Worm (Caenorhabditis elegans) whole organism, late embryonic: ENCODE data around the gene cee-1.
A peak's percentile ranks its signal among the peaks of the same experiment; 100 is the strongest.

Source experiments
- C08G9.2 ChIP-seq: sonication (generic microtip); optimal IDR thresholded peaks from 2 replicates; lab custom pipeline; 2016; ENCODE audit warnings: mild to moderate bottlenecking, missing genetic modification characterization, moderate library complexity, missing compliant biosample characterization
- C38D4.7 ChIP-seq: fragments of 200-800 bp; sonication (Bioruptor generic); optimal IDR thresholded peaks from 2 replicates; lab custom pipeline; 2018; ENCODE audit warnings: mild to moderate bottlenecking, missing genetic modification characterization, moderate library complexity, missing compliant biosample characterization
- K02D7.2 ChIP-seq: sonication (generic microtip); optimal IDR thresholded peaks from 2 replicates; lab custom pipeline; 2017; ENCODE audit warnings: mild to moderate bottlenecking, missing genetic modification characterization, missing compliant biosample characterization
- T23F11.4 ChIP-seq: fragments of 200-800 bp; sonication (Bioruptor generic); optimal IDR thresholded peaks from 2 replicates; lab custom pipeline; 2018; ENCODE audit warnings: mild to moderate bottlenecking, missing genetic modification characterization, missing compliant biosample characterization
- Y22D7AL.16 ChIP-seq: sonication (generic microtip); optimal IDR thresholded peaks from 2 replicates; lab custom pipeline; 2016; ENCODE audit warnings: missing genetic modification characterization, missing compliant biosample characterization
- ahr-1 ChIP-seq: sonication (generic microtip); optimal IDR thresholded peaks from 2 replicates; lab custom pipeline; 2016; ENCODE audit warnings: missing genetic modification characterization, missing compliant biosample characterization
- ama-1 ChIP-seq: fragments of 150-350 bp; optimal IDR thresholded peaks from 2 replicates; lab custom pipeline; 2014
- ceh-14 ChIP-seq: sonication (generic microtip); optimal IDR thresholded peaks from 2 replicates; lab custom pipeline; 2016; ENCODE audit warnings: missing genotype, missing genetic modification characterization, missing compliant biosample characterization
- ceh-18 ChIP-seq: sonication (generic microtip); optimal IDR thresholded peaks from 2 replicates; lab custom pipeline; 2016; ENCODE audit warnings: missing genetic modification characterization, missing compliant biosample characterization
- ceh-2 ChIP-seq: sonication (generic microtip); optimal IDR thresholded peaks from 2 replicates; lab custom pipeline; 2016; ENCODE audit warnings: missing genotype, missing genetic modification characterization, missing compliant biosample characterization
- ceh-22 ChIP-seq: sonication (generic microtip); optimal IDR thresholded peaks from 2 replicates; lab custom pipeline; 2017; ENCODE audit warnings: missing biosample characterization, missing genetic modification characterization
- ceh-24 ChIP-seq: sonication (generic microtip); optimal IDR thresholded peaks from 2 replicates; lab custom pipeline; 2016; ENCODE audit warnings: mild to moderate bottlenecking, missing genetic modification characterization, missing compliant biosample characterization
- ceh-30 ChIP-seq: fragments of 150-350 bp; optimal IDR thresholded peaks from 2 replicates; lab custom pipeline; 2014; ENCODE audit warnings: missing biosample characterization, missing genetic modification characterization
- ceh-34 ChIP-seq: sonication (generic microtip); optimal IDR thresholded peaks from 2 replicates; lab custom pipeline; 2016; ENCODE audit warnings: mild to moderate bottlenecking, missing genetic modification characterization, missing compliant biosample characterization
- ceh-45 ChIP-seq: fragments of 200-800 bp; sonication (Bioruptor generic); IDR thresholded peaks from 2 replicates; pipeline ENCODE4 v1.3.6; 2022; ENCODE audit warnings: missing genetic modification reagents, missing genetic modification characterization, missing compliant biosample characterization
- ceh-9 ChIP-seq: sonication (generic microtip); optimal IDR thresholded peaks from 2 replicates; lab custom pipeline; 2016; ENCODE audit warnings: mild to moderate bottlenecking, missing genetic modification characterization, inconsistent platforms, missing compliant biosample characterization
- che-1 ChIP-seq: sonication (generic microtip); optimal IDR thresholded peaks from 2 replicates; lab custom pipeline; 2016; ENCODE audit warnings: mild to moderate bottlenecking, missing genetic modification characterization, missing compliant biosample characterization
- dve-1 ChIP-seq: sonication (generic microtip); optimal IDR thresholded peaks from 2 replicates; lab custom pipeline; 2017; ENCODE audit warnings: antibody characterized with exemption, mild to moderate bottlenecking, missing genetic modification characterization, missing compliant biosample characterization
- elt-4 ChIP-seq: sonication (generic microtip); optimal IDR thresholded peaks from 2 replicates; lab custom pipeline; 2016; ENCODE audit warnings: missing genetic modification characterization, missing compliant biosample characterization
- ets-4 ChIP-seq: sonication (generic microtip); optimal IDR thresholded peaks from 2 replicates; lab custom pipeline; 2016; ENCODE audit warnings: missing genetic modification characterization, missing compliant biosample characterization
- eyg-1 ChIP-seq: sonication (generic microtip); optimal IDR thresholded peaks from 2 replicates; lab custom pipeline; 2016; ENCODE audit warnings: missing genotype, missing genetic modification characterization, missing compliant biosample characterization
- fkh-6 ChIP-seq: sonication (generic microtip); optimal IDR thresholded peaks from 2 replicates; lab custom pipeline; 2016; ENCODE audit warnings: missing genetic modification characterization, missing compliant biosample characterization
- gmeb-2 ChIP-seq: sonication (generic microtip); optimal IDR thresholded peaks from 2 replicates; lab custom pipeline; 2016; ENCODE audit warnings: missing genetic modification characterization, inconsistent platforms, missing compliant biosample characterization
- hlh-15 ChIP-seq: sonication (generic microtip); optimal IDR thresholded peaks from 2 replicates; lab custom pipeline; 2016; ENCODE audit warnings: missing genetic modification characterization, missing compliant biosample characterization
- hlh-6 ChIP-seq: sonication (generic microtip); optimal IDR thresholded peaks from 2 replicates; lab custom pipeline; 2016; ENCODE audit warnings: missing genotype, missing genetic modification characterization, missing compliant biosample characterization
- hlh-8 ChIP-seq: sonication (generic microtip); optimal IDR thresholded peaks from 2 replicates; lab custom pipeline; 2016; ENCODE audit warnings: missing genotype, missing genetic modification characterization, missing compliant biosample characterization
- lim-6 ChIP-seq: sonication (generic microtip); optimal IDR thresholded peaks from 2 replicates; lab custom pipeline; 2016; ENCODE audit warnings: missing genetic modification characterization, missing compliant biosample characterization
- lin-11 ChIP-seq: fragments of 200-800 bp; sonication (Bioruptor generic); optimal IDR thresholded peaks from 2 replicates; lab custom pipeline; 2018; ENCODE audit warnings: mild to moderate bottlenecking, missing genetic modification characterization, missing compliant biosample characterization
- madf-2 ChIP-seq: sonication (generic microtip); optimal IDR thresholded peaks from 2 replicates; lab custom pipeline; 2017; ENCODE audit warnings: missing genetic modification characterization, missing compliant biosample characterization
- mec-3 ChIP-seq: sonication (generic microtip); optimal IDR thresholded peaks from 2 replicates; lab custom pipeline; 2016; ENCODE audit warnings: borderline replicate concordance, missing genetic modification characterization, missing compliant biosample characterization
- nhr-11 ChIP-seq: fragments of 150-350 bp; optimal IDR thresholded peaks from 2 replicates; lab custom pipeline; 2014; ENCODE audit warnings: missing biosample characterization, missing genetic modification characterization
- npax-4 ChIP-seq: sonication (generic microtip); optimal IDR thresholded peaks from 2 replicates; lab custom pipeline; 2016; ENCODE audit warnings: missing genetic modification characterization, missing compliant biosample characterization
- odd-2 ChIP-seq: sonication (generic microtip); optimal IDR thresholded peaks from 2 replicates; lab custom pipeline; 2017; ENCODE audit warnings: antibody characterized with exemption, mild to moderate bottlenecking, missing genetic modification characterization, missing compliant biosample characterization
- pag-3 ChIP-seq: sonication (generic microtip); optimal IDR thresholded peaks from 2 replicates; lab custom pipeline; 2016; ENCODE audit warnings: missing compliant biosample characterization, missing genetic modification characterization, borderline replicate concordance
- pat-9 ChIP-seq: fragments of 200-800 bp; sonication (Bioruptor generic); optimal IDR thresholded peaks from 2 replicates; lab custom pipeline; 2018; ENCODE audit warnings: mild to moderate bottlenecking, missing genetic modification characterization, moderate library complexity, missing compliant biosample characterization
- pax-1 ChIP-seq: fragments of 150-350 bp; optimal IDR thresholded peaks from 2 replicates; lab custom pipeline; 2014; ENCODE audit warnings: missing biosample characterization, missing genetic modification characterization
- pha-2 ChIP-seq: sonication (generic microtip); optimal IDR thresholded peaks from 2 replicates; lab custom pipeline; 2017; ENCODE audit warnings: mild to moderate bottlenecking, missing genetic modification characterization, missing compliant biosample characterization
- pros-1 ChIP-seq: fragments of 150-350 bp; optimal IDR thresholded peaks from 2 replicates; lab custom pipeline; 2014; ENCODE audit warnings: missing biosample characterization, missing genetic modification reagents, missing genetic modification characterization
- ref-2 ChIP-seq: sonication (generic microtip); optimal IDR thresholded peaks from 2 replicates; lab custom pipeline; 2016; ENCODE audit warnings: missing genetic modification characterization, missing compliant biosample characterization
- rnt-1 ChIP-seq: sonication (generic microtip); optimal IDR thresholded peaks from 2 replicates; lab custom pipeline; 2016; ENCODE audit warnings: missing genetic modification characterization, missing compliant biosample characterization
- sdc-2 ChIP-seq: sonication (generic microtip); optimal IDR thresholded peaks from 2 replicates; lab custom pipeline; 2016; ENCODE audit warnings: missing genotype, missing genetic modification characterization, missing compliant biosample characterization
- sox-2 ChIP-seq: fragments of 200-800 bp; sonication (Bioruptor generic); IDR thresholded peaks from 2 replicates; pipeline ENCODE4 v1.3.6; 2022; ENCODE audit warnings: missing genetic modification reagents, missing genetic modification characterization, missing compliant biosample characterization
- tbx-7 ChIP-seq: sonication (generic microtip); optimal IDR thresholded peaks from 2 replicates; lab custom pipeline; 2016; ENCODE audit warnings: missing genotype, missing genetic modification characterization, missing compliant biosample characterization
- unc-42 ChIP-seq: sonication (generic microtip); optimal IDR thresholded peaks from 2 replicates; lab custom pipeline; 2016; ENCODE audit warnings: missing genotype, missing genetic modification characterization, missing compliant biosample characterization
- unc-55 ChIP-seq: sonication (generic microtip); optimal IDR thresholded peaks from 2 replicates; lab custom pipeline; 2017; ENCODE audit warnings: missing biosample characterization, missing genetic modification reagents, missing genetic modification characterization
- unc-86 ChIP-seq: sonication (generic microtip); optimal IDR thresholded peaks from 2 replicates; lab custom pipeline; 2016; ENCODE audit warnings: missing genetic modification characterization, missing compliant biosample characterization

The cee-1 gene

ce11 chrIII:4890997-4891396, 21.5 kb upstream of the cee-1 start, which contains the start of gene F26F4.5:
Gene F26F4.5 (minus strand): TSS chrIII:4891252.
- TF ChIP-seq C38D4.7 (GFP tag; lab: Kevin White, UChicago) (no peak), sox-2 (GFP tag; lab: Robert Waterston, UW) (no peak), dve-1 (no peak), hlh-15 (no peak), fkh-6 (tag; lab: Kevin White, UChicago) (no peak), pag-3 (tag; lab: Kevin White, UChicago) (no peak), unc-42 (tag; lab: Kevin White, UChicago) (no peak), T23F11.4 (GFP tag; lab: Kevin White, UChicago) (no peak), nhr-11 (tag; lab: Kevin White, UChicago) (no peak), ceh-2 (tag; lab: Kevin White, UChicago) (no peak), ceh-34 (tag; lab: Kevin White, UChicago) (no peak), ref-2 (tag; lab: Kevin White, UChicago) (no peak), ama-1 (lab: Kevin White, UChicago) (no peak), tbx-7 (tag; lab: Kevin White, UChicago) (no peak), ahr-1 (tag; lab: Kevin White, UChicago) (no peak), lin-11 (no peak), ceh-45 (GFP tag; lab: Robert Waterston, UW) (no peak), npax-4 (tag; lab: Kevin White, UChicago) (no peak), madf-2 (no peak), lim-6 (no peak)

- TF ChIP-seq sdc-2 (no peak), ets-4 (tag; lab: Kevin White, UChicago) (no peak), eyg-1 (tag; lab: Kevin White, UChicago) (no peak), elt-4 (tag; lab: Kevin White, UChicago) (no peak), K02D7.2 (tag; lab: Kevin White, UChicago) (no peak), ama-1 (lab: Kevin White, UChicago) (no peak), lin-11 (no peak)
Measured at ce11 chrIII:4893540-4893939, 19.0 kb upstream of the cee-1 start, which contains the start of gene F26F4.6. Gene F26F4.6 (minus strand): TSS chrIII:4893640.

ce11 chrIII:4895313-4895712, 17.2 kb upstream of the cee-1 start:
- TF ChIP-seq ceh-14 (tag; lab: Kevin White, UChicago) (no peak), unc-55 (GFP tag; lab: Kevin White, UChicago) (no peak), ceh-22 (tag; lab: Kevin White, UChicago) (no peak), rnt-1 (tag; lab: Kevin White, UChicago) (no peak), pax-1 (no peak)

- TF ChIP-seq ceh-9 (no peak), sdc-2 (no peak), hlh-6 (no peak), gmeb-2 (no peak), ceh-18 (no peak)
- TF ChIP-seq, all 69 proteins: peak for 0
Measured at ce11 chrIII:4899035-4899578, 13.4 kb upstream of the cee-1 start, which contains the start of gene nhl-2. Gene nhl-2 (minus strand): TSS chrIII:4899085.

- no peak for TF ChIP-seq ceh-9
- TF ChIP-seq unc-55 (GFP tag; lab: Kevin White, UChicago), result peak; percentile 94
- no peak; the same call in 1 of the 2 replicates for TF ChIP-seq sox-2 (GFP tag; lab: Robert Waterston, UW)
- no peak for TF ChIP-seq ceh-24 (tag; lab: Kevin White, UChicago)
- TF ChIP-seq C08G9.2, result peak; percentile 60
- peak; percentile 54 for TF ChIP-seq unc-86 (tag; lab: Kevin White, UChicago)
- TF ChIP-seq ahr-1 (tag; lab: Kevin White, UChicago), result peak; percentile 4
- TF ChIP-seq ceh-22 (tag; lab: Kevin White, UChicago), result peak; percentile 41
- peak; percentile 45 for TF ChIP-seq pax-1
- TF ChIP-seq elt-4 (tag; lab: Kevin White, UChicago), result no peak
- peak; percentile 43 for TF ChIP-seq pha-2 (tag; lab: Kevin White, UChicago)
- TF ChIP-seq ceh-30 (tag; lab: Kevin White, UChicago), result peak; percentile 5
- peak; percentile 37 for TF ChIP-seq hlh-6
- peak; percentile 52 for TF ChIP-seq tbx-7 (tag; lab: Kevin White, UChicago)
- TF ChIP-seq hlh-8 (tag; lab: Kevin White, UChicago), result peak; percentile 40
- TF ChIP-seq odd-2 (tag; lab: Kevin White, UChicago), result no peak
- no peak for TF ChIP-seq Y22D7AL.16 (tag; lab: Kevin White, UChicago)
- TF ChIP-seq pat-9 (tag; lab: Kevin White, UChicago), result peak; percentile 46
- TF ChIP-seq mec-3 (tag; lab: Kevin White, UChicago), result no peak
- peak; percentile 92 for TF ChIP-seq pros-1 (tag; lab: Kevin White, UChicago)
- no peak for TF ChIP-seq che-1 (tag; lab: Kevin White, UChicago)
- TF ChIP-seq lim-6, result peak; percentile 79
Measured at ce11 chrIII:4899728-4900127, 12.8 kb upstream of the cee-1 start.
